Worm (Caenorhabditis elegans): Measurements from ENCODE around the gene Y53F4B.20.

DNA sequence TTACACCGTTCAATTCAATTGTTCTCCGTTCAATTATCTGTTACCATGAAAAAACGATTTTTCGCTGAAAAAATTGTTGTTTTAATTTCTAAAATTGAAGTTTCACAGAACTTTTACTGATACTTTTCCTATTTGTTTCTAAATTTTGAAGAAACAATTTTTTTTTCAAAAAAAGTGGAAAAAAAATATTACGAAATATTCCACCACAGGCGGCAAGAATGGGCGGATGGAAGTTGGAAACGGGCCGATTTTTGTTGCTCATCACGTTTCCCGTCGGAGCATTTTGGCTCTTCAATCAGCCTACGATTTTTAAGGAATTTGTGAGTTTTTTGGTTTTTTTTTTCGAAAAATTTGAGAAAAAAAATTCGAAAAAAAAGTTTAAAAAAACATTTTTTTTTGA, 46.5 kb upstream of the Y53F4B.20 start, which contains the start of gene Y53F4B.14:
- no peak for TF ChIP-seq blmp-1 (tag; optimal IDR thresholded peaks at IDR 0.05)
- no peak for TF ChIP-seq unc-62 (GFP tag; optimal IDR thresholded peaks at IDR 0.05)
- no peak for TF ChIP-seq sptf-1 (tag; optimal IDR thresholded peaks at IDR 0.05)
- TF ChIP-seq mep-1 (tag; optimal IDR thresholded peaks at IDR 0.05), result no peak
- no peak for TF ChIP-seq nhr-28 (tag; optimal IDR thresholded peaks at IDR 0.05)
- TF ChIP-seq unc-39 (tag; optimal IDR thresholded peaks at IDR 0.05), result no peak
- no peak for TF ChIP-seq sem-2 (GFP tag; optimal IDR thresholded peaks at IDR 0.05)
- TF ChIP-seq pha-4 (tag; optimal IDR thresholded peaks at IDR 0.05), result no peak

Measured in whole organism, mixed stage, embryonic.